Worm (Caenorhabditis elegans) whole organism, late embryonic: ENCODE results near the gene acdh-12.

Source experiments
- F13H6.1 ChIP-seq: sonication (generic microtip); optimal IDR thresholded peaks from 2 replicates; lab custom pipeline; 2016; ENCODE audit warnings: missing genetic modification characterization, missing compliant biosample characterization
- ceh-2 ChIP-seq: sonication (generic microtip); optimal IDR thresholded peaks from 2 replicates; lab custom pipeline; 2016; ENCODE audit warnings: missing genotype, missing genetic modification characterization, missing compliant biosample characterization
- ceh-9 ChIP-seq: sonication (generic microtip); optimal IDR thresholded peaks from 2 replicates; lab custom pipeline; 2016; ENCODE audit warnings: mild to moderate bottlenecking, missing genetic modification characterization, inconsistent platforms, missing compliant biosample characterization
- che-1 ChIP-seq: sonication (generic microtip); optimal IDR thresholded peaks from 2 replicates; lab custom pipeline; 2016; ENCODE audit warnings: mild to moderate bottlenecking, missing genetic modification characterization, missing compliant biosample characterization
- elt-2 ChIP-seq: sonication (generic microtip); optimal IDR thresholded peaks from 2 replicates; lab custom pipeline; 2016; ENCODE audit warnings: missing genetic modification reagents, missing genetic modification characterization, missing compliant biosample characterization
- fkh-10 ChIP-seq: fragments of 150-350 bp; optimal IDR thresholded peaks from 2 replicates; lab custom pipeline; 2014; ENCODE audit warnings: missing biosample characterization, missing genetic modification reagents, missing genetic modification characterization
- nfya-1 ChIP-seq: sonication (generic microtip); optimal IDR thresholded peaks from 2 replicates; lab custom pipeline; 2017; ENCODE audit warnings: missing genetic modification characterization, mild to moderate bottlenecking, missing compliant biosample characterization, antibody characterized with exemption, moderate library complexity
- nhr-232 ChIP-seq: sonication (generic microtip); optimal IDR thresholded peaks from 2 replicates; lab custom pipeline; 2016; ENCODE audit warnings: missing genetic modification characterization, missing compliant biosample characterization

- no peak for TF ChIP-seq elt-2 (tag; lab: Kevin White, UChicago)
- no peak for TF ChIP-seq che-1 (tag; lab: Kevin White, UChicago)
- TF ChIP-seq nfya-1: no peak
- no peak for TF ChIP-seq F13H6.1 (tag; lab: Kevin White, UChicago)
- TF ChIP-seq nhr-232 (tag; lab: Kevin White, UChicago): no peak
- TF ChIP-seq ceh-9 (tag; lab: Kevin White, UChicago): no peak
- TF ChIP-seq fkh-10 (GFP tag; lab: Kevin White, UChicago): no peak
- no peak for TF ChIP-seq ceh-2 (tag; lab: Kevin White, UChicago)
These were observed 19.3 kb downstream of the acdh-12 start for ce11 chrII:7176108-7176507.
